Fruit fly (Drosophila melanogaster): ENCODE data around the gene CG4950.

The CG4950 gene

dm6 chr3L:16217203-16217602 is 50.8 kb downstream of the CG4950 start, which contains the start of gene CG13073:
Gene CG13073, minus strand, starts transcription at chr3L:16217303.
- TF ChIP-seq Abd-B (GFP tag; optimal IDR thresholded peaks at IDR 0.05) (no peak), woc (GFP tag; optimal IDR thresholded peaks at IDR 0.05) (no peak), brk (GFP tag; optimal IDR thresholded peaks at IDR 0.05) (no peak), Hr83 (GFP tag; optimal IDR thresholded peaks at IDR 0.05; ENCODE audit: poor library complexity, severe bottlenecking) (no peak), ey (GFP tag; optimal IDR thresholded peaks at IDR 0.05) (no peak), N (GFP tag; optimal IDR thresholded peaks at IDR 0.05) (no peak), Rel (GFP tag; optimal IDR thresholded peaks at IDR 0.05) (no peak), Rel (tag; optimal IDR thresholded peaks at IDR 0.05) (no peak), Dif (GFP tag; optimal IDR thresholded peaks at IDR 0.05; ENCODE audit: partially characterized antibody) (no peak), CG9705 (GFP tag; optimal IDR thresholded peaks at IDR 0.05) (no peak), sage (GFP tag; optimal IDR thresholded peaks at IDR 0.05) (no peak), br (GFP tag; optimal IDR thresholded peaks at IDR 0.05) (no peak), Hr78 (GFP tag; optimal IDR thresholded peaks at IDR 0.05) (no peak), sv (GFP tag; optimal IDR thresholded peaks at IDR 0.05) (no peak)

dm6 chr3L:16215816-16216215 is 52.1 kb downstream of the CG4950 start:
- peak; percentile 53 for TF ChIP-seq psq (GFP tag; optimal IDR thresholded peaks at IDR 0.05)
- TF ChIP-seq Myc (optimal IDR thresholded peaks at IDR 0.05) = no peak
- no peak for TF ChIP-seq Hr83 (GFP tag; optimal IDR thresholded peaks at IDR 0.05; ENCODE audit: poor library complexity, severe bottlenecking)
- no peak for TF ChIP-seq dsf (GFP tag; optimal IDR thresholded peaks at IDR 0.05; ENCODE audit: borderline replicate concordance)
- TF ChIP-seq brk (GFP tag; optimal IDR thresholded peaks at IDR 0.05) = no peak
- TF ChIP-seq br (GFP tag; optimal IDR thresholded peaks at IDR 0.05) = peak; percentile 7
- no peak for TF ChIP-seq woc (GFP tag; optimal IDR thresholded peaks at IDR 0.05)
- no peak for TF ChIP-seq OdsH (GFP tag; optimal IDR thresholded peaks at IDR 0.05)
- no peak for TF ChIP-seq GATAd (GFP tag; optimal IDR thresholded peaks at IDR 0.05)
- no peak for TF ChIP-seq Dfd (GFP tag; optimal IDR thresholded peaks at IDR 0.05)
- TF ChIP-seq fru (GFP tag; optimal IDR thresholded peaks at IDR 0.05) = peak; percentile 39
- TF ChIP-seq N (GFP tag; optimal IDR thresholded peaks at IDR 0.05) = no peak
- no peak for TF ChIP-seq Mio (GFP tag; optimal IDR thresholded peaks at IDR 0.05)
- no peak for TF ChIP-seq usp (GFP tag; optimal IDR thresholded peaks at IDR 0.05)
- no peak for TF ChIP-seq CG9705 (GFP tag; optimal IDR thresholded peaks at IDR 0.05)
- no peak for TF ChIP-seq jim (GFP tag; optimal IDR thresholded peaks at IDR 0.05)
- no peak for TF ChIP-seq sv (GFP tag; optimal IDR thresholded peaks at IDR 0.05)
- no peak for TF ChIP-seq Hr78 (GFP tag; optimal IDR thresholded peaks at IDR 0.05)
- no peak for TF ChIP-seq Jra (GFP tag; optimal IDR thresholded peaks at IDR 0.05)
- TF ChIP-seq CrebA (GFP tag; optimal IDR thresholded peaks at IDR 0.05; ENCODE audit: borderline replicate concordance) = no peak
- no peak for TF ChIP-seq h (GFP tag; optimal IDR thresholded peaks at IDR 0.05)
- TF ChIP-seq Sp1 (GFP tag; optimal IDR thresholded peaks at IDR 0.05) = peak; percentile 4
- peak; percentile 16 for TF ChIP-seq Rel (GFP tag; optimal IDR thresholded peaks at IDR 0.05)
- TF ChIP-seq Rel (tag; optimal IDR thresholded peaks at IDR 0.05) = no peak
- TF ChIP-seq sage (GFP tag; optimal IDR thresholded peaks at IDR 0.05) = no peak
- no peak for TF ChIP-seq lola (GFP tag; optimal IDR thresholded peaks at IDR 0.05)
- TF ChIP-seq tai (GFP tag; optimal IDR thresholded peaks at IDR 0.05) = no peak
- no peak for TF ChIP-seq ey (GFP tag; optimal IDR thresholded peaks at IDR 0.05)
- no peak for TF ChIP-seq Vsx2 (GFP tag; optimal IDR thresholded peaks at IDR 0.05; ENCODE audit: partially characterized antibody)
- TF ChIP-seq Dif (GFP tag; optimal IDR thresholded peaks at IDR 0.05; ENCODE audit: partially characterized antibody) = no peak
